Worm (Caenorhabditis elegans) whole organism, early embryonic: ENCODE results near the gene mog-5.

ENCODE experiments used
- aly-1 ChIP-seq: sonication (generic microtip); optimal IDR thresholded peaks from 2 replicates; lab custom pipeline; 2016; ENCODE audit warnings: missing genetic modification characterization, missing compliant biosample characterization
- ama-1 ChIP-seq: fragments of 150-350 bp; optimal IDR thresholded peaks from 2 replicates; lab custom pipeline; 2014
- ceh-13 ChIP-seq: fragments of 200-800 bp; sonication (Bioruptor generic); optimal IDR thresholded peaks from 2 replicates; lab custom pipeline; 2018; ENCODE audit warnings: mild to moderate bottlenecking, missing genetic modification characterization, missing compliant biosample characterization
- ceh-36 ChIP-seq: sonication (generic microtip); optimal IDR thresholded peaks from 2 replicates; lab custom pipeline; 2016; ENCODE audit warnings: missing genetic modification characterization, inconsistent platforms, missing compliant biosample characterization
- flt-1 ChIP-seq: fragments of 200-800 bp; sonication (Bioruptor generic); IDR thresholded peaks from 2 replicates; pipeline ENCODE4 v1.3.6; 2022; ENCODE audit warnings: missing genetic modification characterization, missing compliant biosample characterization
- hmbx-1 ChIP-seq: sonication (generic microtip); optimal IDR thresholded peaks from 2 replicates; lab custom pipeline; 2016; ENCODE audit warnings: mild to moderate bottlenecking, missing genetic modification characterization, missing compliant biosample characterization
- hmg-4 ChIP-seq: fragments of 200-800 bp; sonication (Bioruptor generic); optimal IDR thresholded peaks from 2 replicates; lab custom pipeline; 2018; ENCODE audit warnings: mild to moderate bottlenecking, missing genetic modification characterization, missing compliant biosample characterization
- hnd-1 ChIP-seq: sonication (generic microtip); optimal IDR thresholded peaks from 2 replicates; lab custom pipeline; 2016; ENCODE audit warnings: missing genetic modification characterization, missing compliant biosample characterization
- scrt-1 ChIP-seq: fragments of 200-800 bp; sonication (Bioruptor generic); IDR thresholded peaks from 2 replicates; pipeline ENCODE4 v1.3.6; 2022; ENCODE audit warnings: missing genetic modification characterization, missing compliant biosample characterization
- sea-1 ChIP-seq: fragments of 200-800 bp; sonication (Bioruptor generic); conservative IDR thresholded peaks from 2 replicates; pipeline ENCODE4 v1.3.6; 2022; ENCODE audit warnings: missing genetic modification characterization, missing compliant biosample characterization
- tbx-37 ChIP-seq: fragments of 200-800 bp; sonication (Bioruptor generic); conservative IDR thresholded peaks from 2 replicates; pipeline ENCODE4 v1.3.6; 2022; ENCODE audit warnings: missing genetic modification reagents, missing genetic modification characterization, missing compliant biosample characterization
- tra-4 ChIP-seq: sonication (generic microtip); optimal IDR thresholded peaks from 2 replicates; lab custom pipeline; 2017; ENCODE audit warnings: missing genetic modification characterization, missing compliant biosample characterization

DNA sequence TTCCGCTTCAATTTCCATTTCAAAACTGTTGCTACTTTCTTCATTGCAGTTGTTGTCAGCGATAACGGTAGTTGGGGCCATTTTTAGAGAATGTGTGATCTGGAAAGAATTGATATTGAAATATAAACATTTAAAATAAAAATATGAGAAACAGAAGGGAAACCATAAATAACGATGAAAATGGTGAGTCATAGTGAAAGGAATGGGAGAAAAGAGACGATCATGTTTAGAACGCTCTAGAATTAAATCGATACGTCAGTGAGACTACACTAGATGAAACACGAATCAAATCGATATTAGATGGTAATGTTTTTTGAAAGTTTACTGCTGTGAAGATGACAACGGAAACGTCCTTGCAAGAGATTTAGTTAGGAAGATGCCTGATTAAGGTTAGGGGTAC, 9.6 kb downstream of the mog-5 start, which contains the start of the genes EEED8.12 and EEED8.4:
- TF ChIP-seq ama-1 (lab: Kevin White, UChicago) (no peak), ceh-36 (no peak), tra-4 (tag; lab: Kevin White, UChicago) (no peak), scrt-1 (GFP tag; lab: Robert Waterston, UW) (no peak), ceh-13 (no peak), aly-1 (tag; lab: Kevin White, UChicago) (no peak), hnd-1 (tag; lab: Kevin White, UChicago) (no peak), sea-1 (GFP tag; lab: Robert Waterston, UW) (no peak), hmg-4 (GFP tag; lab: Kevin White, UChicago) (no peak), flt-1 (GFP tag; lab: Robert Waterston, UW) (no peak), hmbx-1 (no peak), tbx-37 (GFP tag; lab: Robert Waterston, UW) (no peak)
